Worm (Caenorhabditis elegans) whole organism, young adult: ENCODE measurements around the gene unc-6.

Source experiments
- C17E4.6 ChIP-seq: fragments of 200-800 bp; sonication (Bioruptor generic); IDR thresholded peaks from 2 replicates; pipeline ENCODE4 v1.3.6; 2022; ENCODE audit warnings: missing genetic modification reagents, missing genetic modification characterization, missing compliant biosample characterization
- F10E7.11 ChIP-seq: sonication (generic microtip); optimal IDR thresholded peaks from 2 replicates; lab custom pipeline; 2017; ENCODE audit warnings: mild to moderate bottlenecking, missing genetic modification characterization, moderate library complexity, missing compliant biosample characterization
- F49E8.2 ChIP-seq: sonication (generic microtip); optimal IDR thresholded peaks from 3 replicates; lab custom pipeline; 2017; ENCODE audit warnings: missing genetic modification characterization, mild to moderate bottlenecking, missing compliant biosample characterization, antibody characterized with exemption, moderate library complexity; ENCODE audit not compliant: insufficient read depth
- Y95B8A.8 ChIP-seq: fragments of 200-800 bp; sonication (Bioruptor generic); IDR thresholded peaks from 2 replicates; pipeline ENCODE4 v1.3.6; 2022; ENCODE audit warnings: missing genetic modification reagents, missing genetic modification characterization, missing compliant biosample characterization
- ZK185.1 ChIP-seq: sonication (generic microtip); optimal IDR thresholded peaks from 2 replicates; lab custom pipeline; 2016; ENCODE audit warnings: mild to moderate bottlenecking, missing genetic modification characterization, missing compliant biosample characterization; ENCODE audit not compliant: poor library complexity, severe bottlenecking
- ama-1 ChIP-seq, 3 experiments: fragments of 150-350 bp in 1 of 3; sonication (generic microtip) in 2 of 3; optimal IDR thresholded peaks; 2 replicates each; lab custom pipeline; 2014 to 2018; ENCODE audit warnings: missing biosample characterization in 2 of 3, missing genetic modification characterization in 2 of 3, missing genetic modification reagents in 2 of 3
- attf-6 ChIP-seq: fragments of 200-800 bp; sonication (Bioruptor generic); IDR thresholded peaks from 2 replicates; pipeline ENCODE4 v1.3.6; 2022; ENCODE audit warnings: missing genetic modification reagents, missing genetic modification characterization, missing compliant biosample characterization
- cebp-1 ChIP-seq, 2 experiments: fragments of 200-800 bp in 1 of 2; sonication (Bioruptor generic) in 1 of 2; sonication (generic microtip) in 1 of 2; IDR thresholded peaks in 1 of 2; optimal IDR thresholded peaks in 1 of 2; 2 replicates each; pipeline versions ENCODE4 v1.3.6 to Lab custom; 2017 to 2022; ENCODE audit warnings: missing compliant biosample characterization in 2 of 2, missing genetic modification characterization in 2 of 2, mild to moderate bottlenecking in 1 of 2, missing genetic modification reagents in 1 of 2, moderate library complexity in 1 of 2
- efl-1 ChIP-seq: fragments of 150-350 bp; optimal IDR thresholded peaks from 2 replicates; lab custom pipeline; 2014; ENCODE audit warnings: missing biosample characterization, missing genetic modification reagents, missing genetic modification characterization
- hsf-1 ChIP-seq: fragments of 200-800 bp; sonication (Bioruptor generic); IDR thresholded peaks from 2 replicates; pipeline ENCODE4 v1.3.6; 2022; ENCODE audit warnings: missing genetic modification reagents, missing genetic modification characterization, missing compliant biosample characterization
- pha-4 ChIP-seq: fragments of 150-350 bp; sonication (generic microtip); optimal IDR thresholded peaks from 2 replicates; lab custom pipeline; 2014; ENCODE audit warnings: missing biosample characterization, missing genetic modification reagents, missing genetic modification characterization
- sdz-38 ChIP-seq: sonication (generic microtip); optimal IDR thresholded peaks from 2 replicates; lab custom pipeline; 2016; ENCODE audit warnings: missing genotype, missing genetic modification characterization, missing compliant biosample characterization

ce11 chrX:6856793-6857192 is 32.7 kb upstream of the unc-6 start:
- TF ChIP-seq F49E8.2 (tag; lab: Kevin White, UChicago) (no peak), efl-1 (GFP tag; lab: Kevin White, UChicago) (no peak), ZK185.1 (tag; lab: Kevin White, UChicago) (no peak), sdz-38 (tag; lab: Kevin White, UChicago) (no peak), C17E4.6 (no peak), F10E7.11 (no peak), pha-4 (tag; lab: Kevin White, UChicago) (no peak), hsf-1 (GFP tag; lab: Robert Waterston, UW) (no peak), ama-1 (optimal IDR thresholded peaks at IDR 0.05; lab: Kevin White, UChicago) (no peak), ama-1 (GFP tag; optimal IDR thresholded peaks at IDR 0.05; lab: Kevin White, UChicago) (no peak), cebp-1 (GFP tag; IDR thresholded peaks at IDR 0.05; lab: Robert Waterston, UW) (no peak), cebp-1 (tag; optimal IDR thresholded peaks at IDR 0.05; lab: Kevin White, UChicago) (no peak), attf-6 (GFP tag; lab: Robert Waterston, UW) (no peak), Y95B8A.8 (GFP tag; lab: Robert Waterston, UW) (no peak)
